2 fruit fly cellular contexts compared by ENCODE assay signal in genomic region chr2L:15492159-15492541, dm6.
A peak's percentile ranks its signal among the peaks of the same experiment; 100 is the strongest.
TF ChIP-seq lines count a peak whose summit lies in the region.

No protein-coding gene starts in this region.

- TF ChIP-seq CTCF in whole organism, embryonic (GFP tag; optimal IDR thresholded peaks at IDR 0.05; lab: Kevin White, UChicago): no peak

TF ChIP-seq in whole organism, embryonic, 481 proteins besides CTCF, POLR2A, EP300 and RAD21 (continues in another document):
- TF ChIP-seq CG17359 (tag; optimal IDR thresholded peaks at IDR 0.05; lab: Kevin White, UChicago) (no peak), Doc2 (GFP tag; IDR thresholded peaks at IDR 0.05; lab: Robert Waterston, UW) (no peak), pros (GFP tag; optimal IDR thresholded peaks at IDR 0.05; lab: Kevin White, UChicago) (peak; percentile 94), CG6791 (GFP tag; IDR thresholded peaks at IDR 0.05; lab: Robert Waterston, UW; ENCODE audit: partially characterized antibody) (peak; percentile 37; the same call in 1 of the 3 replicates), CG4617 (GFP tag; optimal IDR thresholded peaks at IDR 0.05; lab: Kevin White, UChicago; ENCODE audit: borderline replicate concordance) (no peak), fd102C (GFP tag; optimal IDR thresholded peaks at IDR 0.05; lab: Kevin White, UChicago) (peak; percentile 26), usp (GFP tag; optimal IDR thresholded peaks at IDR 0.05; lab: Kevin White, UChicago) (no peak), wor (GFP tag; IDR thresholded peaks at IDR 0.05; lab: Robert Waterston, UW) (no peak), Adf1 (GFP tag; IDR thresholded peaks at IDR 0.05; lab: Robert Waterston, UW) (no peak), CG9437 (GFP tag; optimal IDR thresholded peaks at IDR 0.05; lab: Kevin White, UChicago) (no peak), Asciz (GFP tag; optimal IDR thresholded peaks at IDR 0.05; lab: Kevin White, UChicago) (no peak), corto (GFP tag; optimal IDR thresholded peaks at IDR 0.05; lab: Kevin White, UChicago) (no peak), HmgZ (tag; optimal IDR thresholded peaks at IDR 0.05; lab: Kevin White, UChicago) (no peak), az2 (GFP tag; optimal IDR thresholded peaks at IDR 0.05; lab: Kevin White, UChicago) (no peak), MTF-1 (GFP tag; optimal IDR thresholded peaks at IDR 0.05; lab: Kevin White, UChicago; ENCODE audit: borderline replicate concordance) (no peak), CG6272 (GFP tag; IDR thresholded peaks at IDR 0.05; lab: Robert Waterston, UW) (no peak), Fer3 (tag; optimal IDR thresholded peaks at IDR 0.05; lab: Kevin White, UChicago) (no peak), CG3847 (GFP tag; IDR thresholded peaks at IDR 0.05; lab: Robert Waterston, UW) (no peak), ssp (GFP tag; IDR thresholded peaks at IDR 0.05; lab: Robert Waterston, UW) (no peak), Vsx1 (GFP tag; optimal IDR thresholded peaks at IDR 0.05; lab: Kevin White, UChicago) (no peak), chn (GFP tag; optimal IDR thresholded peaks at IDR 0.05; lab: Kevin White, UChicago) (no peak), maf-S (GFP tag; optimal IDR thresholded peaks at IDR 0.05; lab: Kevin White, UChicago) (no peak), CG1024 (GFP tag; IDR thresholded peaks at IDR 0.05; lab: Robert Waterston, UW) (no peak), Kr (GFP tag; optimal IDR thresholded peaks at IDR 0.05; lab: Kevin White, UChicago) (no peak), Spps (tag; optimal IDR thresholded peaks at IDR 0.05; lab: Kevin White, UChicago) (no peak), mld (GFP tag; IDR thresholded peaks at IDR 0.05; lab: Robert Waterston, UW; ENCODE audit: partially characterized antibody) (0 out of 3 replicates have a peak, but pooled peaks have one; percentile 6), cwo (GFP tag; optimal IDR thresholded peaks at IDR 0.05; lab: Kevin White, UChicago) (no peak), salm (tag; optimal IDR thresholded peaks at IDR 0.05; lab: Kevin White, UChicago) (no peak), CG10979 (tag; optimal IDR thresholded peaks at IDR 0.05; lab: Kevin White, UChicago) (no peak), croc (GFP tag; conservative IDR thresholded peaks at IDR 0.05; lab: Robert Waterston, UW) (no peak), da (GFP tag; optimal IDR thresholded peaks at IDR 0.05; lab: Kevin White, UChicago) (peak; percentile 46), CG32767 (GFP tag; IDR thresholded peaks at IDR 0.05; lab: Robert Waterston, UW) (no peak), CG4360 (GFP tag; IDR thresholded peaks at IDR 0.05; lab: Robert Waterston, UW) (no peak), Gug (GFP tag; IDR thresholded peaks at IDR 0.05; lab: Robert Waterston, UW) (no peak), otp (GFP tag; IDR thresholded peaks at IDR 0.05; lab: Robert Waterston, UW) (no peak), zen (tag; optimal IDR thresholded peaks at IDR 0.05; lab: Kevin White, UChicago) (peak; percentile 45), Hr39 (optimal IDR thresholded peaks at IDR 0.05; lab: Kevin White, UChicago) (no peak), zen2 (GFP tag; IDR thresholded peaks at IDR 0.05; lab: Robert Waterston, UW; ENCODE audit: partially characterized antibody) (no peak), CG2116 (GFP tag; optimal IDR thresholded peaks at IDR 0.05; lab: Kevin White, UChicago) (no peak), Sox102F (GFP tag; optimal IDR thresholded peaks at IDR 0.05; lab: Kevin White, UChicago) (no peak), CG15601 (tag; optimal IDR thresholded peaks at IDR 0.05; lab: Kevin White, UChicago) (no peak), CG4854 (GFP tag; optimal IDR thresholded peaks at IDR 0.05; lab: Kevin White, UChicago) (no peak), CG1602 (GFP tag; optimal IDR thresholded peaks at IDR 0.05; lab: Kevin White, UChicago) (no peak), D (optimal IDR thresholded peaks at IDR 0.05; lab: Kevin White, UChicago) (peak; percentile 91), D (GFP tag; optimal IDR thresholded peaks at IDR 0.05; lab: Kevin White, UChicago) (no peak), wek (GFP tag; optimal IDR thresholded peaks at IDR 0.05; lab: Kevin White, UChicago) (no peak), CG18764 (GFP tag; optimal IDR thresholded peaks at IDR 0.05; lab: Kevin White, UChicago) (no peak)

TF ChIP-seq in whole organism, prepupa, 60 proteins besides CTCF, POLR2A, EP300 and RAD21:
- TF ChIP-seq Eip75B (GFP tag; optimal IDR thresholded peaks at IDR 0.05; lab: Kevin White, UChicago) (peak; percentile 36), CG10669 (GFP tag; optimal IDR thresholded peaks at IDR 0.05; lab: Kevin White, UChicago) (no peak), ss (GFP tag; optimal IDR thresholded peaks at IDR 0.05; lab: Kevin White, UChicago) (peak in 1 of 2 experiments; percentile 9), Blimp-1 (GFP tag; optimal IDR thresholded peaks at IDR 0.05; lab: Kevin White, UChicago) (peak; percentile 31), CG8319 (GFP tag; optimal IDR thresholded peaks at IDR 0.05; lab: Kevin White, UChicago) (no peak), CG6808 (GFP tag; optimal IDR thresholded peaks at IDR 0.05; lab: Kevin White, UChicago) (peak; percentile 2)

Comparison
In these comparisons a context has a peak if more than half of its experiments do, and no peak if none do; other contexts are left out.
1. Of the 7 proteins assayed by ChIP-seq in both whole organism, embryonic and whole organism, prepupa: peak only in whole organism, embryonic: none; only in whole organism, prepupa: none; in both: Blimp-1; in neither: 6.